Fruit fly (Drosophila melanogaster): ENCODE measurements around the gene TrissinR.

Gene TrissinR

DNA sequence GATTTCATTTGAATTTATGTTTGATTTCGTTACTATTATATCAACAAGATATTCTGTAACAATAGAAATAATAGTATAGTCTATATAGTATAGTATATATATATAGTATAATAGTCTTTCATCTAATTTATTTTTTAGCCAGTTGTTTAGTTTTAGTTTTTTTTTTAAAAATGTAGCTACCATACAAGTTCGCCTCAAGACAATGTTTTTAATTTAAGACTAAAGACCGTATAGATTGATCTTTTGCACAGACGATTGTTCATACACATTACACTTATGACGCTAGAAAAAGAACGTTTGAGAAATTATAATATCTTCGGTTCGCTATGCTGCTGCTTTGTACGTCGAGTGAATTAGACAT lies 23.4 kb upstream of the TrissinR start (continued):
- TF ChIP-seq CG7357 (GFP tag; IDR thresholded peaks at IDR 0.05) (no peak), CG6791 (GFP tag; IDR thresholded peaks at IDR 0.05; ENCODE audit: partially characterized antibody) (no peak), Bteb2 (GFP tag; optimal IDR thresholded peaks at IDR 0.05) (no peak), TFAM (GFP tag; optimal IDR thresholded peaks at IDR 0.05) (no peak), Lhr (GFP tag; optimal IDR thresholded peaks at IDR 0.05) (peak; percentile 64), ERR (GFP tag; optimal IDR thresholded peaks at IDR 0.05) (no peak)

DNA sequence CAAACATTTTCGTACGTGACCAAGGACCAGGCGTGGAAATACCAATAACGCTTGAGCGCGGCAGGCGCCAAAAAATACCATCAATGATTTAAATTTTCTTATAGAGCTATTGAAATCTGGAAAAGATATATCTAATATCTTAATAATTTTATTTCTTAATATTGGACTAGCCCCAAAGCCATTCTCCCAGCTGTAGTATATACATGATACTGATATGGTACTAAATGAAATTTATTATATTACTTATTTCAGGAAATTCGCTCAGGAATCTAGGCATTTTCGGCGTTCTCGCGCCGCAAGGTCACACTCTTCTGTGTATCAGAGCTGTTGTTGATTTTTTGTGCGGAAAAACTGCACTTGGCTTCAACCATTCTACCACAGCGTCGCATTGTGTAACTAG lies 21.9 kb upstream of the TrissinR start, which contains the start of the genes CG14005 and CG7239:
Gene CG14005 (minus strand): TSS at position 50 of the 400 bp plus-strand sequence.
Gene CG7239 (plus strand): TSS at position 295 of the 400 bp plus-strand sequence.
- TF ChIP-seq CG1602 (GFP tag; optimal IDR thresholded peaks at IDR 0.05) (no peak), CG17568 (GFP tag; optimal IDR thresholded peaks at IDR 0.05) (no peak), CG9932 (GFP tag; IDR thresholded peaks at IDR 0.05) (peak; percentile 19; the same call in 1 of the 2 replicates), E2f2 (GFP tag; IDR thresholded peaks at IDR 0.05) (peak; percentile 74), CG12659 (GFP tag; optimal IDR thresholded peaks at IDR 0.05) (peak; percentile 60), CG17361 (GFP tag; IDR thresholded peaks at IDR 0.05) (peak; percentile 42; the same call in 2 of the 3 replicates), insv (GFP tag; optimal IDR thresholded peaks at IDR 0.05) (peak in 1 of 2 experiments; percentile 5), CG11504 (tag; optimal IDR thresholded peaks at IDR 0.05) (peak; percentile 34), CG18476 (GFP tag; optimal IDR thresholded peaks at IDR 0.05) (no peak), Nf-YC (tag; optimal IDR thresholded peaks at IDR 0.05) (peak; percentile 23), pum (GFP tag; optimal IDR thresholded peaks at IDR 0.05) (no peak), Sin3A (optimal IDR thresholded peaks at IDR 0.05) (peak; percentile 86), phol (tag; optimal IDR thresholded peaks at IDR 0.05) (peak; percentile 32), BEAF-32 (GFP tag; optimal IDR thresholded peaks at IDR 0.05) (peak; percentile 40), CG10267 (tag; optimal IDR thresholded peaks at IDR 0.05) (peak; percentile 40), Pdp1 (GFP tag; optimal IDR thresholded peaks at IDR 0.05) (peak in 1 of 2 experiments; percentile 4), CG1603 (tag; optimal IDR thresholded peaks at IDR 0.05) (no peak), eyg (GFP tag; optimal IDR thresholded peaks at IDR 0.05) (no peak), CG2116 (GFP tag; optimal IDR thresholded peaks at IDR 0.05) (peak; percentile 48), gfzf (GFP tag; optimal IDR thresholded peaks at IDR 0.05) (peak; percentile 79), row (GFP tag; IDR thresholded peaks at IDR 0.05) (peak; percentile 61), CoRest (tag; optimal IDR thresholded peaks at IDR 0.05) (peak; percentile 48), Lhr (GFP tag; optimal IDR thresholded peaks at IDR 0.05) (peak; percentile 44), HmgZ (tag; optimal IDR thresholded peaks at IDR 0.05) (peak; percentile 8), CG2712 (tag; optimal IDR thresholded peaks at IDR 0.05) (peak; percentile 39), zen (tag; optimal IDR thresholded peaks at IDR 0.05) (peak; percentile 5), CG14710 (tag; optimal IDR thresholded peaks at IDR 0.05) (peak; percentile 65), ken (GFP tag; IDR thresholded peaks at IDR 0.05) (no peak), pan (optimal IDR thresholded peaks at IDR 0.05) (no peak), pan (GFP tag; optimal IDR thresholded peaks at IDR 0.05 in 1 of 2, IDR thresholded peaks at IDR 0.05 in 1 of 2) (no peak), Max (GFP tag; optimal IDR thresholded peaks at IDR 0.05) (peak; percentile 0), ham (GFP tag; IDR thresholded peaks at IDR 0.05) (no peak), Scr (GFP tag; IDR thresholded peaks at IDR 0.05; ENCODE audit: partially characterized antibody) (no peak), p53 (GFP tag; optimal IDR thresholded peaks at IDR 0.05) (no peak), CG9797 (GFP tag; optimal IDR thresholded peaks at IDR 0.05) (peak; percentile 89), esg (GFP tag; conservative IDR thresholded peaks at IDR 0.05) (no peak), grau (tag; optimal IDR thresholded peaks at IDR 0.05) (peak; percentile 24), CG3407 (GFP tag; optimal IDR thresholded peaks at IDR 0.05) (no peak), CG13424 (tag; optimal IDR thresholded peaks at IDR 0.05) (peak; percentile 18), CG12744 (GFP tag; optimal IDR thresholded peaks at IDR 0.05) (no peak), CTCF (GFP tag; optimal IDR thresholded peaks at IDR 0.05) (peak; percentile 11), CG13287 (GFP tag; IDR thresholded peaks at IDR 0.05; ENCODE audit: partially characterized antibody) (peak; percentile 31; the same call in 1 of the 2 replicates), YL-1 (GFP tag; optimal IDR thresholded peaks at IDR 0.05) (peak; percentile 63), seq (GFP tag; IDR thresholded peaks at IDR 0.05) (no peak), Aef1 (GFP tag; IDR thresholded peaks at IDR 0.05) (no peak)
